Worm (Caenorhabditis elegans): ENCODE results near the gene eri-3.

DNA sequence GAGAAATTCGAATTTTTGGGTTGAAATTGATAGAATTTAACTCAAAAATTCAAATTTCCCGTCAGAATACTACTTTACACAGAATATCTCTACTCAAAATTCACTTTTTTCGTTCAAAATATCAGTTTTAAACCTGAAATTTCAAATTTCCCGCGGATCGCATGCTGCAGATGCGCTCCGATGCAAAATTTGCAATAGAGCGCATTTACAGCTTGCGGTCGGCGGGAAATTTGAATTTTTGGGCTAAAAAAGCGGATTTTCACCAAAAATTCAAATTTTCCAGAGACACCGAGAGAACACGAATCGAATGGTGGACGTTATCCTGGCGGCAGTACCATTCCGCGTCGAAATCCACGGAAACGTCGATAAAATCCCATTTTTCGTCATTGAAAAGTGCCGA lies 1.4 kb downstream of the eri-3 start:
- TF ChIP-seq W03F9.2 (tag; optimal IDR thresholded peaks at IDR 0.05) (no peak), him-1 (tag; optimal IDR thresholded peaks at IDR 0.05) (no peak)
